Fruit fly (Drosophila melanogaster) whole organism, embryonic: ENCODE results near the gene dysf.

ENCODE experiments used
- Ada2b ChIP-seq: fragments of 200-800 bp; sonication (Bioruptor generic); IDR thresholded peaks from 2 replicates; pipeline ENCODE4 v1.3.6; 2022; ENCODE audit warnings: missing biosample characterization, missing genetic modification characterization
- Atf-2 ChIP-seq: fragments of 200-800 bp; sonication (Bioruptor generic); optimal IDR thresholded peaks from 2 replicates; lab custom pipeline; 2016; ENCODE audit warnings: missing biosample characterization, missing genetic modification characterization
- Blimp-1 ChIP-seq: fragments of 200-800 bp; sonication (Bioruptor generic); optimal IDR thresholded peaks from 3 replicates; lab custom pipeline; 2018; ENCODE audit warnings: missing biosample characterization, missing genetic modification characterization, mild to moderate bottlenecking, moderate library complexity, missing genetic modification reagents
- CG10209 ChIP-seq: fragments of 200-800 bp; sonication (Bioruptor generic); optimal IDR thresholded peaks from 3 replicates; lab custom pipeline; 2017; ENCODE audit warnings: missing biosample characterization, mild to moderate bottlenecking, missing genetic modification characterization, missing genetic modification reagents
- CG11093 ChIP-seq: fragments of 200-800 bp; sonication (Bioruptor generic); IDR thresholded peaks from 3 replicates; pipeline ENCODE4 v1.3.6; 2022; ENCODE audit warnings: missing biosample characterization, missing genetic modification characterization
- CG11695 ChIP-seq: fragments of 200-800 bp; sonication (Bioruptor generic); IDR thresholded peaks from 3 replicates; pipeline ENCODE4 v1.3.6; 2022; ENCODE audit warnings: missing biosample characterization, missing genetic modification characterization
- CG12155 ChIP-seq: fragments of 200-800 bp; sonication (Bioruptor generic); optimal IDR thresholded peaks from 3 replicates; lab custom pipeline; 2016; ENCODE audit warnings: missing biosample characterization, missing genetic modification characterization
- CG1233 ChIP-seq: fragments of 200-800 bp; sonication (Bioruptor generic); optimal IDR thresholded peaks from 4 replicates; lab custom pipeline; 2018; ENCODE audit warnings: missing biosample characterization, mild to moderate bottlenecking, missing genetic modification characterization
- CG13624 ChIP-seq: fragments of 200-800 bp; sonication (Bioruptor generic); optimal IDR thresholded peaks from 2 replicates; lab custom pipeline; 2016; ENCODE audit warnings: missing biosample characterization, missing genetic modification characterization
- CG14965 ChIP-seq: fragments of 200-800 bp; sonication (Bioruptor generic); optimal IDR thresholded peaks from 2 replicates; lab custom pipeline; 2016; ENCODE audit warnings: missing biosample characterization, missing genetic modification characterization, borderline replicate concordance
- CG17186 ChIP-seq: fragments of 200-800 bp; sonication (Bioruptor generic); optimal IDR thresholded peaks from 3 replicates; lab custom pipeline; 2017; ENCODE audit warnings: missing biosample characterization, missing genetic modification reagents, missing genetic modification characterization
- CG18476 ChIP-seq: fragments of 200-800 bp; sonication (Bioruptor generic); optimal IDR thresholded peaks from 2 replicates; lab custom pipeline; 2016; ENCODE audit warnings: missing biosample characterization, mild to moderate bottlenecking, missing genetic modification characterization
- CG2116 ChIP-seq: fragments of 200-800 bp; sonication (Bioruptor generic); optimal IDR thresholded peaks from 3 replicates; lab custom pipeline; 2018; ENCODE audit warnings: missing biosample characterization, mild to moderate bottlenecking, missing genetic modification characterization
- CG2120 ChIP-seq: fragments of 200-800 bp; sonication (Bioruptor generic); optimal IDR thresholded peaks from 3 replicates; lab custom pipeline; 2016; ENCODE audit warnings: missing biosample characterization, missing genetic modification characterization
- CG30403 ChIP-seq: fragments of 200-800 bp; sonication (Bioruptor generic); optimal IDR thresholded peaks from 3 replicates; lab custom pipeline; 2016; ENCODE audit warnings: missing biosample characterization, missing genetic modification characterization
- CG31365 ChIP-seq: fragments of 200-800 bp; sonication (Bioruptor generic); optimal IDR thresholded peaks from 2 replicates; lab custom pipeline; 2018; ENCODE audit warnings: missing biosample characterization, mild to moderate bottlenecking, missing genetic modification characterization
- CG5180 ChIP-seq: fragments of 200-800 bp; sonication (Bioruptor generic); optimal IDR thresholded peaks from 3 replicates; lab custom pipeline; 2017; ENCODE audit warnings: missing biosample characterization, missing genetic modification characterization, mild to moderate bottlenecking, moderate library complexity, missing genetic modification reagents
- CG6175 ChIP-seq: fragments of 200-800 bp; sonication (Bioruptor generic); IDR thresholded peaks from 3 replicates; pipeline ENCODE4 v1.3.6; 2022; ENCODE audit warnings: missing biosample characterization, missing genetic modification characterization
- CG7357 ChIP-seq: fragments of 200-800 bp; sonication (Bioruptor generic); IDR thresholded peaks from 3 replicates; pipeline ENCODE4 v1.3.6; 2022; ENCODE audit warnings: missing biosample characterization, missing genetic modification characterization
- CG7745 ChIP-seq: fragments of 200-800 bp; sonication (Bioruptor generic); optimal IDR thresholded peaks from 2 replicates; lab custom pipeline; 2018; ENCODE audit warnings: missing biosample characterization, mild to moderate bottlenecking, missing genetic modification characterization, moderate library complexity
- CG8359 ChIP-seq: fragments of 200-800 bp; sonication (Bioruptor generic); optimal IDR thresholded peaks from 2 replicates; lab custom pipeline; 2017; ENCODE audit warnings: missing biosample characterization, mild to moderate bottlenecking, missing genetic modification characterization, borderline replicate concordance
- CG9215 ChIP-seq: fragments of 200-800 bp; sonication (Bioruptor generic); IDR thresholded peaks from 2 replicates; pipeline ENCODE4 v1.3.6; 2022; ENCODE audit warnings: missing biosample characterization, missing genetic modification characterization
- CG9727 ChIP-seq: fragments of 200-800 bp; sonication (Bioruptor generic); optimal IDR thresholded peaks from 3 replicates; lab custom pipeline; 2017; ENCODE audit warnings: missing biosample characterization, mild to moderate bottlenecking, missing genetic modification characterization
- Dad ChIP-seq: fragments of 200-800 bp; sonication (Bioruptor generic); optimal IDR thresholded peaks from 3 replicates; lab custom pipeline; 2016; ENCODE audit warnings: missing biosample characterization, missing genetic modification characterization
- Dbx ChIP-seq: fragments of 200-800 bp; sonication (Bioruptor generic); IDR thresholded peaks from 3 replicates; pipeline ENCODE4 v1.3.6; 2022; ENCODE audit warnings: missing biosample characterization, missing genetic modification characterization
- Doc3 ChIP-seq: fragments of 200-800 bp; sonication (Bioruptor generic); IDR thresholded peaks from 3 replicates; pipeline ENCODE4 v1.3.6; 2022; ENCODE audit warnings: missing biosample characterization, missing genetic modification characterization; ENCODE audit not compliant: partially characterized antibody
- Dp ChIP-seq: fragments of 200-800 bp; sonication (Bioruptor generic); optimal IDR thresholded peaks from 2 replicates; lab custom pipeline; 2018; ENCODE audit warnings: missing biosample characterization, mild to moderate bottlenecking, missing genetic modification characterization, moderate library complexity
- H2.0 ChIP-seq: fragments of 200-800 bp; sonication (Bioruptor generic); IDR thresholded peaks from 2 replicates; pipeline ENCODE4 v1.3.6; 2022; ENCODE audit warnings: missing biosample characterization, missing genetic modification characterization
- HLH3B ChIP-seq: fragments of 200-800 bp; sonication (Bioruptor generic); IDR thresholded peaks from 2 replicates; pipeline ENCODE4 v1.3.6; 2022; ENCODE audit warnings: missing biosample characterization, missing genetic modification characterization
- MBD-R2 ChIP-seq: fragments of 200-800 bp; sonication (Bioruptor generic); IDR thresholded peaks from 2 replicates; pipeline ENCODE4 v1.3.6; 2022; ENCODE audit warnings: missing biosample characterization, missing genetic modification characterization
- Mes4 ChIP-seq: fragments of 200-800 bp; sonication (Bioruptor generic); optimal IDR thresholded peaks from 2 replicates; lab custom pipeline; 2016; ENCODE audit warnings: missing biosample characterization, missing genetic modification characterization
- Neu2 ChIP-seq: fragments of 200-800 bp; sonication (Bioruptor generic); optimal IDR thresholded peaks from 3 replicates; lab custom pipeline; 2016; ENCODE audit warnings: missing biosample characterization, missing genetic modification characterization, borderline replicate concordance
- Sry-δ ChIP-seq: fragments of 200-800 bp; sonication (Bioruptor generic); optimal IDR thresholded peaks from 2 replicates; lab custom pipeline; 2016; ENCODE audit warnings: missing biosample characterization, missing genetic modification characterization
- Taf1 ChIP-seq: fragments of 200-800 bp; sonication (Bioruptor generic); IDR thresholded peaks from 2 replicates; pipeline ENCODE4 v1.3.6; 2022; ENCODE audit warnings: missing biosample characterization, missing genetic modification characterization
- al ChIP-seq: fragments of 200-800 bp; sonication (Bioruptor generic); IDR thresholded peaks from 2 replicates; pipeline ENCODE4 v1.3.6; 2022; ENCODE audit warnings: missing biosample characterization, missing genetic modification characterization
- ara ChIP-seq: fragments of 200-800 bp; sonication (Bioruptor generic); IDR thresholded peaks from 2 replicates; pipeline ENCODE4 v1.3.6; 2022; ENCODE audit warnings: missing biosample characterization, missing genetic modification characterization
- gcm ChIP-seq: fragments of 200-800 bp; sonication (Bioruptor generic); optimal IDR thresholded peaks from 2 replicates; lab custom pipeline; 2019; ENCODE audit warnings: missing biosample characterization, mild to moderate bottlenecking, missing genetic modification characterization, moderate library complexity
- kay ChIP-seq: fragments of 200-800 bp; sonication (Bioruptor generic); optimal IDR thresholded peaks from 2 replicates; lab custom pipeline; 2016; ENCODE audit warnings: missing biosample characterization, missing genetic modification characterization
- knrl ChIP-seq: fragments of 200-800 bp; sonication (Bioruptor generic); IDR thresholded peaks from 3 replicates; pipeline ENCODE4 v1.3.6; 2022; ENCODE audit warnings: missing biosample characterization, missing genetic modification characterization; ENCODE audit not compliant: partially characterized antibody
- maf-S ChIP-seq: fragments of 200-800 bp; sonication (Bioruptor generic); optimal IDR thresholded peaks from 2 replicates; lab custom pipeline; 2016; ENCODE audit warnings: missing biosample characterization, missing genetic modification characterization
- nerfin-2 ChIP-seq: fragments of 200-800 bp; sonication (Bioruptor generic); IDR thresholded peaks from 2 replicates; pipeline ENCODE4 v1.3.6; 2022; ENCODE audit warnings: missing biosample characterization, missing genetic modification characterization; ENCODE audit not compliant: partially characterized antibody
- odd ChIP-seq: fragments of 200-800 bp; sonication (Bioruptor generic); optimal IDR thresholded peaks from 2 replicates; lab custom pipeline; 2017; ENCODE audit warnings: missing biosample characterization, mild to moderate bottlenecking, missing genetic modification characterization
- peb ChIP-seq: fragments of 200-800 bp; sonication (Bioruptor generic); IDR thresholded peaks from 2 replicates; pipeline ENCODE4 v1.3.6; 2022; ENCODE audit warnings: missing biosample characterization, missing genetic modification characterization
- psq ChIP-seq: fragments of 200-800 bp; sonication (Bioruptor generic); optimal IDR thresholded peaks from 2 replicates; lab custom pipeline; 2017; ENCODE audit warnings: missing biosample characterization, missing genetic modification characterization
- ro ChIP-seq: fragments of 200-800 bp; sonication (Bioruptor generic); IDR thresholded peaks from 2 replicates; pipeline ENCODE4 v1.3.6; 2022; ENCODE audit warnings: missing biosample characterization, missing genetic modification characterization
- sens ChIP-seq: fragments of 200-800 bp; sonication (Bioruptor generic); peaks from one replicate; lab custom pipeline; 2016; ENCODE audit warnings: missing biosample characterization, missing genetic modification characterization
- shn ChIP-seq: fragments of 200-800 bp; sonication (Bioruptor generic); optimal IDR thresholded peaks from 3 replicates; lab custom pipeline; 2016; ENCODE audit warnings: missing biosample characterization, missing genetic modification characterization
- sna ChIP-seq: fragments of 200-800 bp; sonication (Bioruptor generic); IDR thresholded peaks from 2 replicates; pipeline ENCODE4 v1.3.6; 2022; ENCODE audit warnings: missing biosample characterization, missing genetic modification characterization; ENCODE audit not compliant: partially characterized antibody
- sob ChIP-seq: fragments of 200-800 bp; sonication (Bioruptor generic); IDR thresholded peaks from 2 replicates; pipeline ENCODE4 v1.3.6; 2022; ENCODE audit warnings: missing biosample characterization, missing genetic modification characterization
- trem ChIP-seq: fragments of 200-800 bp; optimal IDR thresholded peaks from 3 replicates; lab custom pipeline; 2019; ENCODE audit warnings: missing biosample characterization, mild to moderate bottlenecking, missing genetic modification characterization, moderate library complexity
- usp ChIP-seq: fragments of >200 bp; optimal IDR thresholded peaks from 2 replicates; lab custom pipeline; 2017; ENCODE audit warnings: missing biosample characterization, missing genetic modification characterization

dysf gene

dm6 chr3R:26055214-26055632 lies 43.3 kb downstream of the dysf start, which contains the start of gene Cmpk (continued):
- TF ChIP-seq CG10209 (peak; percentile 75), ara (GFP tag; lab: Robert Waterston, UW) (peak; percentile 41; the same call in 1 of the 2 replicates), CG2116 (peak; percentile 68), CG5180 (peak; percentile 49), al (GFP tag; lab: Robert Waterston, UW) (no peak), CG9215 (no peak), Dbx (peak; percentile 61; the same call in 2 of the 3 replicates), Neu2 (GFP tag; lab: Kevin White, UChicago) (no peak), sens (GFP tag; lab: Kevin White, UChicago) (peak; percentile 82), CG31365 (tag; lab: Kevin White, UChicago) (no peak), Dp (GFP tag; lab: Kevin White, UChicago) (peak; percentile 85), psq (peak; percentile 12), CG11695 (GFP tag; lab: Robert Waterston, UW) (0 out of 3 replicates have a peak, but pooled peaks have one; percentile 16), Mes4 (GFP tag; lab: Kevin White, UChicago) (peak; percentile 39), nerfin-2 (GFP tag; lab: Robert Waterston, UW) (no peak), CG12155 (GFP tag; lab: Kevin White, UChicago) (no peak), CG1233 (GFP tag; lab: Kevin White, UChicago) (peak; percentile 67), CG13624 (GFP tag; lab: Kevin White, UChicago) (peak; percentile 39), CG6175 (GFP tag; lab: Robert Waterston, UW) (no peak), sna (peak; percentile 40), CG9727 (GFP tag; lab: Kevin White, UChicago) (peak; percentile 75), CG8359 (GFP tag; lab: Kevin White, UChicago) (peak; percentile 43), CG17186 (GFP tag; lab: Kevin White, UChicago) (peak; percentile 63), CG7357 (GFP tag; lab: Robert Waterston, UW) (peak; percentile 11; the same call in 1 of the 3 replicates), Taf1 (GFP tag; lab: Robert Waterston, UW) (no peak), Atf-2 (no peak), CG7745 (tag; lab: Kevin White, UChicago) (no peak), CG18476 (GFP tag; lab: Kevin White, UChicago) (no peak), Sry-δ (GFP tag; lab: Kevin White, UChicago) (no peak), trem (peak; percentile 57), CG2120 (GFP tag; lab: Kevin White, UChicago) (peak; percentile 55), knrl (GFP tag; lab: Robert Waterston, UW) (0 out of 3 replicates have a peak, but pooled peaks have one; percentile 32), Blimp-1 (GFP tag; lab: Kevin White, UChicago) (no peak), sob (GFP tag; lab: Robert Waterston, UW) (peak; percentile 69), Dad (no peak), ro (no peak), Ada2b (GFP tag; lab: Robert Waterston, UW) (no peak), CG14965 (no peak), shn (GFP tag; lab: Kevin White, UChicago) (peak; percentile 32), peb (GFP tag; lab: Robert Waterston, UW) (no peak), H2.0 (GFP tag; lab: Robert Waterston, UW) (peak; percentile 49; the same call in 1 of the 2 replicates), MBD-R2 (peak; percentile 82), gcm (GFP tag; lab: Kevin White, UChicago) (peak; percentile 67), HLH3B (GFP tag; lab: Robert Waterston, UW) (peak; percentile 45; the same call in 1 of the 2 replicates), Doc3 (GFP tag; lab: Robert Waterston, UW) (no peak), odd (GFP tag; lab: Kevin White, UChicago) (peak; percentile 81), usp (GFP tag; lab: Kevin White, UChicago) (no peak), kay (peak; percentile 23), CG11093 (GFP tag; lab: Robert Waterston, UW) (no peak), CG30403 (peak; percentile 36), maf-S (GFP tag; lab: Kevin White, UChicago) (peak; percentile 26)
